Fruit fly (Drosophila melanogaster): ENCODE measurements around the gene mtrm.
A peak's percentile ranks its signal among the peaks of the same experiment; 100 is the strongest.

The mtrm gene

DNA sequence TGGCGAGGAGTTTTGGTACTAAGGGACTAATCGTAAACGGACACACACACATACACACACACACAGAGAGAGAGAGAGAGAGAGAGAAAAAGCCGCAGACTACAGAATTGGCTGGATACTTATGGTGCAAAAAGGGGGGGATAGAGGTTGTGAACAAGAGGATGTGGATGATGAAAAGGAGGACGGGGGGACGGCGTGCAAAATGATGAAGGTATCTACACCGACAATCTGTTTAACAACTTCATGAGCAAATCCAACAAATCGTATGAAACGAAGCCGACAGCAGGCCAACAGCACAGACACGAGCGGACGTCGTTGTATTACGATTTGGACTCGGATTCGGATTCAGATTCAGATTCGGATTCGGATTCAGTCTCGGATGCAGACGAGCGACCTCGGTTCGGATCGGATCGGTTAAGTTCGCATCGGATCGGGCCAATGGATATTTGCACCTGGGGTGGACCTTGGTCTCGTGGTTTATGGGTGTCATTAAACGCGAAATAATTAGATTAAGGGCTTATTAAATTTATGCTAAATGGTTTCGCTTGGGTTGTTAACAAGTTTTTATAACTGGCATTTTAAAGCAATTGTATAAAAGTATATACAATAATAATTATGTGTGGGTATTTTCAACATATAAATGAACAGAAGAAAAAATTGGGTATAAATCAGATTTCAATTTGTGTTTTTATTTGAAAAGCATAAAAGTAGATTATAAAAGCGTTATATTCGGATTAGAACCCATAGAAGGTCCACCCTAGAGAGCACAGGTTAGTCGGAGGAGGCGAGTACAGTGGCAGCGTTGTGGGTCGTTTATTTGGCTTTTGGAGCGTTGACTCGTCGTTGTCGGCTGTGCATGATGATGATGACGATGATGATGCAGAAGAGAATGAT lies 42.5 kb downstream of the mtrm start (continued):
- TF ChIP-seq TFAM (GFP tag; optimal IDR thresholded peaks at IDR 0.05) (peak; percentile 18), Doc2 (GFP tag; IDR thresholded peaks at IDR 0.05) (no peak), mirr (GFP tag; optimal IDR thresholded peaks at IDR 0.05) (peak; percentile 48), schlank (tag; optimal IDR thresholded peaks at IDR 0.05) (peak; percentile 57), C15 (GFP tag; IDR thresholded peaks at IDR 0.05) (peak; percentile 75; the same call in 2 of the 3 replicates), CG14965 (GFP tag; optimal IDR thresholded peaks at IDR 0.05; ENCODE audit: borderline replicate concordance) (no peak), lbe (GFP tag; optimal IDR thresholded peaks at IDR 0.05) (peak; percentile 90), twi (tag; optimal IDR thresholded peaks at IDR 0.05) (peak; percentile 60), CG30020 (tag; optimal IDR thresholded peaks at IDR 0.05) (peak; percentile 48), jing (GFP tag; optimal IDR thresholded peaks at IDR 0.05) (peak; percentile 37), CG2875 (GFP tag; optimal IDR thresholded peaks at IDR 0.05) (peak; percentile 71), danr (GFP tag; IDR thresholded peaks at IDR 0.05) (no peak; the same call in 1 of the 2 replicates), Nf-YB (GFP tag; optimal IDR thresholded peaks at IDR 0.05) (peak; percentile 75), CG6175 (GFP tag; IDR thresholded peaks at IDR 0.05) (peak; percentile 75; the same call in 2 of the 3 replicates), cwo (GFP tag; optimal IDR thresholded peaks at IDR 0.05) (peak; percentile 92), br (optimal IDR thresholded peaks at IDR 0.05) (no peak), dati (GFP tag; IDR thresholded peaks at IDR 0.05) (peak; percentile 59; the same call in 1 of the 2 replicates), odd (GFP tag; optimal IDR thresholded peaks at IDR 0.05) (peak; percentile 88), bab2 (GFP tag; optimal IDR thresholded peaks at IDR 0.05) (peak; percentile 37)

DNA sequence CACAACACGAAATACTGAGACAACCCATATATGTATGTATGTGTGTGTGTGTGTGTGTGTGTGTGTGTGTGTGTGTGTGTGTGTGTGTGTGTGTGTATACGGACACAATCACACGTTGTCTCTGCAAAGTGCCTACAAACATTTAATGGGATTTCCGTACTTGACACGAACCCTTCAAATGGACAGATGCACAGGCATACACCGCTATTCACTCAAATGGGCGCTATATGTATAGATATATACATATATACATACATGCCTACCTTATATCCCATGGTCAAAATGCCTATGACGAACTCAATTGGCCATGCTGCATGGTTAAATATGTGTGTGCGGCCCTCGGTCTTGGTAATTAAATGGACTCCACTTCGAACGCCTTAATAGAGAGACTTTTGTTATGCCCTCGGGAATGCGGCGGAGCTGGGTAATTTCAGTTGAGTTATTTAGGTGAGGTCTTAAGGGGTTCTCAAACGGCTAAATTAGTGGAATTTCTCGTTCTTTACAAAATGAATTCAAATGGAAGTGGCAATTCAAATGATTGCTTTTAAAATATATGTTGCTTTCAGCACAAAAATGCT lies 43.7 kb downstream of the mtrm start:
- no peak for TF ChIP-seq chm (GFP tag; IDR thresholded peaks at IDR 0.05)
- TF ChIP-seq ftz-f1 (GFP tag; optimal IDR thresholded peaks at IDR 0.05): peak; percentile 18
- TF ChIP-seq bigmax (GFP tag; optimal IDR thresholded peaks at IDR 0.05): no peak
- TF ChIP-seq zen (tag; optimal IDR thresholded peaks at IDR 0.05): peak; percentile 31
- TF ChIP-seq chinmo (GFP tag; IDR thresholded peaks at IDR 0.05; ENCODE audit: partially characterized antibody): peak; percentile 72; the same call in 1 of the 4 replicates
- no peak for TF ChIP-seq luna (GFP tag; optimal IDR thresholded peaks at IDR 0.05)
- TF ChIP-seq sens (GFP tag): peak; percentile 55
- TF ChIP-seq tna (GFP tag; IDR thresholded peaks at IDR 0.05; ENCODE audit: partially characterized antibody): peak; percentile 47; the same call in 1 of the 2 replicates
- TF ChIP-seq tll (GFP tag; optimal IDR thresholded peaks at IDR 0.05): peak in 1 of 2 experiments; percentile 16
- no peak for TF ChIP-seq Sin3A (optimal IDR thresholded peaks at IDR 0.05)
- peak; percentile 75 for TF ChIP-seq cg (GFP tag; optimal IDR thresholded peaks at IDR 0.05)
- TF ChIP-seq fd64A (GFP tag; optimal IDR thresholded peaks at IDR 0.05): peak; percentile 6
- peak; percentile 72 for TF ChIP-seq gsb-n (tag; optimal IDR thresholded peaks at IDR 0.05)
- TF ChIP-seq sd (tag; optimal IDR thresholded peaks at IDR 0.05): peak; percentile 57
- peak; percentile 9 for TF ChIP-seq Vsx1 (GFP tag; optimal IDR thresholded peaks at IDR 0.05)
- TF ChIP-seq CG12769 (tag; optimal IDR thresholded peaks at IDR 0.05): peak; percentile 54
- TF ChIP-seq eve (GFP tag; optimal IDR thresholded peaks at IDR 0.05): peak in 1 of 2 experiments; percentile 33
- TF ChIP-seq kni (GFP tag; optimal IDR thresholded peaks at IDR 0.05): peak; percentile 70
- peak; percentile 28 for TF ChIP-seq CG5180 (GFP tag; optimal IDR thresholded peaks at IDR 0.05)
